Worm (Caenorhabditis elegans) whole organism, L4 larva: ENCODE data around the gene T07G12.3.

ENCODE experiments used
- F10B5.3 ChIP-seq: sonication (generic microtip); optimal IDR thresholded peaks from 2 replicates; lab custom pipeline; 2016; ENCODE audit warnings: mild to moderate bottlenecking, missing genetic modification characterization, missing compliant biosample characterization
- Y48G9A.11 ChIP-seq: fragments of 200-800 bp; sonication (Bioruptor generic); IDR thresholded peaks from 2 replicates; pipeline ENCODE4 v1.3.6; 2022; ENCODE audit warnings: missing genetic modification reagents, missing genetic modification characterization, missing compliant biosample characterization
- Y5F2A.4 ChIP-seq: fragments of 200-800 bp; sonication (Bioruptor generic); optimal IDR thresholded peaks from 2 replicates; lab custom pipeline; 2018; ENCODE audit warnings: mild to moderate bottlenecking, missing genetic modification characterization, missing compliant biosample characterization
- Y75B8A.6 ChIP-seq: fragments of 200-800 bp; sonication (Bioruptor generic); IDR thresholded peaks from 2 replicates; pipeline ENCODE4 v1.3.6; 2022; ENCODE audit warnings: missing genetic modification reagents, missing genetic modification characterization, missing compliant biosample characterization
- ZK337.2 ChIP-seq: fragments of 200-800 bp; sonication (Bioruptor generic); IDR thresholded peaks from 2 replicates; pipeline ENCODE4 v1.3.6; 2022; ENCODE audit warnings: missing genetic modification reagents, missing genetic modification characterization, missing compliant biosample characterization
- aha-1 ChIP-seq: fragments of 150-350 bp; peaks from one replicate; lab custom pipeline; 2014; ENCODE audit warnings: missing biosample characterization, missing genetic modification characterization
- arid-1 ChIP-seq: fragments of 200-800 bp; sonication (Bioruptor generic); conservative IDR thresholded peaks from 2 replicates; pipeline ENCODE4 v1.3.6; 2022; ENCODE audit warnings: missing genetic modification reagents, missing genetic modification characterization, missing compliant biosample characterization
- dmd-8 ChIP-seq: fragments of 200-800 bp; sonication (Bioruptor generic); IDR thresholded peaks from 2 replicates; pipeline ENCODE4 v1.3.6; 2022; ENCODE audit warnings: missing genetic modification characterization, missing compliant biosample characterization
- dpl-1 ChIP-seq: fragments of 150-350 bp; optimal IDR thresholded peaks from 2 replicates; lab custom pipeline; 2014; ENCODE audit warnings: missing biosample characterization, missing genetic modification reagents, missing genetic modification characterization
- dve-1 ChIP-seq: sonication (generic microtip); optimal IDR thresholded peaks from 2 replicates; lab custom pipeline; 2017; ENCODE audit warnings: antibody characterized with exemption, mild to moderate bottlenecking, missing genetic modification characterization, missing compliant biosample characterization; ENCODE audit not compliant: insufficient read depth
- egl-27 ChIP-seq: sonication (generic microtip); optimal IDR thresholded peaks from 3 replicates; lab custom pipeline; 2017; ENCODE audit warnings: missing biosample characterization, missing genetic modification reagents, missing genetic modification characterization
- hlh-11 ChIP-seq: fragments of 200-800 bp; sonication (Bioruptor generic); optimal IDR thresholded peaks from 2 replicates; lab custom pipeline; 2018; ENCODE audit warnings: mild to moderate bottlenecking, missing genetic modification characterization, missing compliant biosample characterization
- hlh-30 ChIP-seq: sonication (generic microtip); optimal IDR thresholded peaks from 2 replicates; lab custom pipeline; 2017; ENCODE audit warnings: antibody characterized with exemption, mild to moderate bottlenecking, missing genetic modification characterization, missing compliant biosample characterization; ENCODE audit not compliant: insufficient read depth
- jun-1 ChIP-seq: fragments of 150-350 bp; optimal IDR thresholded peaks from 2 replicates; lab custom pipeline; 2014; ENCODE audit warnings: missing biosample characterization, missing genetic modification reagents, missing genetic modification characterization
- lim-7 ChIP-seq: fragments of 200-800 bp; sonication (Bioruptor generic); IDR thresholded peaks from 2 replicates; pipeline ENCODE4 v1.3.6; 2022; ENCODE audit warnings: missing genetic modification characterization, missing compliant biosample characterization
- lin-13 ChIP-seq: fragments of 150-350 bp; optimal IDR thresholded peaks from 2 replicates; lab custom pipeline; 2014; ENCODE audit warnings: missing biosample characterization, missing genetic modification reagents, missing genetic modification characterization
- lin-39 ChIP-seq: fragments of 150-350 bp; optimal IDR thresholded peaks from 2 replicates; lab custom pipeline; 2014; ENCODE audit warnings: missing biosample characterization, missing genetic modification reagents, missing genetic modification characterization
- mdl-1 ChIP-seq, 2 experiments: fragments of 150-350 bp in 1 of 2; sonication (generic microtip) in 1 of 2; optimal IDR thresholded peaks; 2 replicates each; lab custom pipeline; 2014 to 2017; ENCODE audit warnings: missing biosample characterization in 2 of 2, missing genetic modification characterization in 2 of 2
- mxl-3 ChIP-seq: fragments of 200-800 bp; sonication (Bioruptor generic); optimal IDR thresholded peaks from 2 replicates; lab custom pipeline; 2018; ENCODE audit warnings: mild to moderate bottlenecking, missing genetic modification characterization, missing compliant biosample characterization
- nhr-102 ChIP-seq: sonication (generic microtip); optimal IDR thresholded peaks from 2 replicates; lab custom pipeline; 2016; ENCODE audit warnings: mild to moderate bottlenecking, missing genetic modification characterization, moderate library complexity, missing compliant biosample characterization
- nhr-111 ChIP-seq: fragments of 200-800 bp; sonication (Bioruptor generic); optimal IDR thresholded peaks from 2 replicates; lab custom pipeline; 2018; ENCODE audit warnings: mild to moderate bottlenecking, missing genetic modification characterization, missing compliant biosample characterization
- nhr-237 ChIP-seq: sonication (generic microtip); optimal IDR thresholded peaks from 2 replicates; lab custom pipeline; 2017; ENCODE audit warnings: missing biosample characterization, missing genetic modification characterization
- nhr-25 ChIP-seq: sonication (generic microtip); optimal IDR thresholded peaks from 2 replicates; lab custom pipeline; 2017; ENCODE audit warnings: missing genetic modification characterization, mild to moderate bottlenecking, missing compliant biosample characterization, antibody characterized with exemption, moderate library complexity, borderline replicate concordance; ENCODE audit not compliant: insufficient read depth
- nhr-6 ChIP-seq: fragments of 150-350 bp; optimal IDR thresholded peaks from 2 replicates; lab custom pipeline; 2014; ENCODE audit warnings: missing biosample characterization, missing genetic modification characterization
- pha-4 ChIP-seq, 2 experiments: fragments of 150-350 bp in 1 of 2; fragments of 200-800 bp in 1 of 2; sonication (Bioruptor generic) in 1 of 2; IDR thresholded peaks in 1 of 2; optimal IDR thresholded peaks in 1 of 2; 2 replicates each; pipeline versions ENCODE4 v1.3.6 to Lab custom; 2014 to 2022; ENCODE audit warnings: missing genetic modification characterization in 2 of 2, missing genetic modification reagents in 2 of 2, missing biosample characterization in 1 of 2, missing compliant biosample characterization in 1 of 2
- rbr-2 ChIP-seq: sonication (generic microtip); optimal IDR thresholded peaks from 2 replicates; lab custom pipeline; 2016; ENCODE audit warnings: missing genotype, missing genetic modification characterization, missing compliant biosample characterization
- sdz-12 ChIP-seq: fragments of 200-800 bp; sonication (Bioruptor generic); optimal IDR thresholded peaks from 2 replicates; lab custom pipeline; 2018; ENCODE audit warnings: mild to moderate bottlenecking, missing genetic modification characterization, missing compliant biosample characterization
- set-16 ChIP-seq: fragments of 200-800 bp; sonication (Bioruptor generic); IDR thresholded peaks from 2 replicates; pipeline ENCODE4 v1.3.6; 2022; ENCODE audit warnings: missing genetic modification reagents, missing genetic modification characterization, missing compliant biosample characterization
- snpc-1.2 ChIP-seq: fragments of 200-800 bp; sonication (Bioruptor generic); IDR thresholded peaks from 2 replicates; pipeline ENCODE4 v1.3.6; 2022; ENCODE audit warnings: missing genetic modification reagents, missing genetic modification characterization, missing compliant biosample characterization
- tra-1 ChIP-seq: fragments of 200-800 bp; sonication (Bioruptor generic); IDR thresholded peaks from 2 replicates; pipeline ENCODE4 v1.3.6; 2022; ENCODE audit warnings: missing genetic modification reagents, missing genetic modification characterization, missing compliant biosample characterization
- unc-39 ChIP-seq: sonication (generic microtip); optimal IDR thresholded peaks from 2 replicates; lab custom pipeline; 2017; ENCODE audit warnings: missing biosample characterization, missing genetic modification characterization
- unc-62 ChIP-seq, 3 experiments: fragments of 150-350 bp in 1 of 3; sonication (generic microtip); optimal IDR thresholded peaks in 2 of 3; peaks in 1 of 3; 1 replicate in 1 of 3; 2 replicates in 2 of 3; lab custom pipeline; 2014 to 2017; ENCODE audit warnings: missing biosample characterization in 3 of 3, missing genetic modification characterization in 3 of 3, missing genetic modification reagents in 3 of 3, missing genotype in 1 of 3
- vab-7 ChIP-seq: fragments of 200-800 bp; sonication (Bioruptor generic); IDR thresholded peaks from 2 replicates; pipeline ENCODE4 v1.3.6; 2022; ENCODE audit warnings: missing genetic modification reagents, missing genetic modification characterization, missing compliant biosample characterization
- zfp-2 ChIP-seq: sonication (generic microtip); optimal IDR thresholded peaks from 2 replicates; lab custom pipeline; 2016; ENCODE audit warnings: mild to moderate bottlenecking, missing genetic modification characterization, missing compliant biosample characterization
- ztf-11 ChIP-seq: fragments of 150-350 bp; optimal IDR thresholded peaks from 2 replicates; lab custom pipeline; 2014; ENCODE audit warnings: missing biosample characterization, missing genetic modification characterization

The T07G12.3 gene

ce11 chrIV:10548546-10548945 lies 14.8 kb downstream of the T07G12.3 start:
- peak; percentile 66 for TF ChIP-seq vab-7 (GFP tag; lab: Robert Waterston, UW)
- peak; percentile 62; the same call in 1 of the 2 replicates for TF ChIP-seq Y48G9A.11 (GFP tag; lab: Robert Waterston, UW)
- 0 out of 2 replicates have a peak, but pooled peaks have one; percentile 52 for TF ChIP-seq dmd-8
- 0 out of 2 replicates have a peak, but pooled peaks have one; percentile 30 for TF ChIP-seq arid-1
- TF ChIP-seq lim-7 (GFP tag; lab: Robert Waterston, UW) = peak; percentile 70; the same call in 1 of the 2 replicates

- TF ChIP-seq Y48G9A.11 (GFP tag; lab: Robert Waterston, UW) = peak; percentile 97
- TF ChIP-seq, all 104 proteins: peak for 1; not testable (repeated sequence) for 103
Measured at ce11 chrIV:10552993-10553392, 19.3 kb downstream of the T07G12.3 start.

ce11 chrIV:10554947-10555346 lies 21.2 kb downstream of the T07G12.3 start, which contains the start of gene zim-2:
TSS of gene zim-2 (plus strand) at chrIV:10555247.
- TF ChIP-seq ztf-11 (no peak), Y5F2A.4 (GFP tag; lab: Kevin White, UChicago) (no peak), set-16 (GFP tag; lab: Robert Waterston, UW) (no peak), rbr-2 (tag; lab: Kevin White, UChicago) (no peak), zfp-2 (tag; lab: Kevin White, UChicago) (no peak), unc-62 (GFP tag; optimal IDR thresholded peaks at IDR 0.05 in 1 of 2; lab: Kevin White, UChicago) (peak in 1 of 2 experiments; percentile 43), unc-62 (tag; optimal IDR thresholded peaks at IDR 0.05; lab: Kevin White, UChicago) (no peak), snpc-1.2 (no peak), hlh-11 (no peak)

- no peak for TF ChIP-seq egl-27 (tag; lab: Kevin White, UChicago)
- TF ChIP-seq pha-4 (GFP tag; IDR thresholded peaks at IDR 0.05; lab: Robert Waterston, UW) = no peak
- no peak for TF ChIP-seq pha-4 (tag; optimal IDR thresholded peaks at IDR 0.05; lab: Kevin White, UChicago)
- no peak for TF ChIP-seq hlh-30 (tag; lab: Kevin White, UChicago)
- TF ChIP-seq Y75B8A.6 (GFP tag; lab: Robert Waterston, UW) = no peak
- no peak for TF ChIP-seq sdz-12 (GFP tag; lab: Kevin White, UChicago)
- no peak for TF ChIP-seq mdl-1 (tag; optimal IDR thresholded peaks at IDR 0.05; lab: Kevin White, UChicago)
- TF ChIP-seq mxl-3 = no peak
- TF ChIP-seq aha-1 = no peak
- TF ChIP-seq F10B5.3 = no peak
- TF ChIP-seq lin-13 = no peak
- TF ChIP-seq dve-1 (tag; lab: Kevin White, UChicago) = no peak
- TF ChIP-seq nhr-25 (tag; lab: Kevin White, UChicago) = no peak
- TF ChIP-seq, all 104 proteins: peak for 0
Measured at ce11 chrIV:10558415-10558814, 24.7 kb downstream of the T07G12.3 start, which contains the start of gene zim-3. TSS of gene zim-3 (plus strand) at chrIV:10558715.

- TF ChIP-seq pha-4 (GFP tag; IDR thresholded peaks at IDR 0.05; lab: Robert Waterston, UW) (no peak), pha-4 (tag; optimal IDR thresholded peaks at IDR 0.05; lab: Kevin White, UChicago) (no peak), jun-1 (tag; lab: Kevin White, UChicago) (no peak), nhr-111 (GFP tag; lab: Kevin White, UChicago) (no peak), dpl-1 (GFP tag; lab: Kevin White, UChicago) (no peak), lin-39 (no peak), nhr-6 (tag; lab: Kevin White, UChicago) (no peak), nhr-102 (tag; lab: Kevin White, UChicago) (no peak), unc-39 (tag; lab: Kevin White, UChicago) (no peak), tra-1 (GFP tag; lab: Robert Waterston, UW) (no peak), ZK337.2 (GFP tag; lab: Robert Waterston, UW) (no peak), arid-1 (no peak), nhr-237 (tag; lab: Kevin White, UChicago) (no peak)
- TF ChIP-seq, all 104 proteins: peak for 0
Measured at ce11 chrIV:10561605-10562004, 27.9 kb downstream of the T07G12.3 start, which contains the start of gene him-8. TSS of gene him-8 (plus strand) at chrIV:10561905.
